Worm (Caenorhabditis elegans): ENCODE results near the gene srh-276.

DNA sequence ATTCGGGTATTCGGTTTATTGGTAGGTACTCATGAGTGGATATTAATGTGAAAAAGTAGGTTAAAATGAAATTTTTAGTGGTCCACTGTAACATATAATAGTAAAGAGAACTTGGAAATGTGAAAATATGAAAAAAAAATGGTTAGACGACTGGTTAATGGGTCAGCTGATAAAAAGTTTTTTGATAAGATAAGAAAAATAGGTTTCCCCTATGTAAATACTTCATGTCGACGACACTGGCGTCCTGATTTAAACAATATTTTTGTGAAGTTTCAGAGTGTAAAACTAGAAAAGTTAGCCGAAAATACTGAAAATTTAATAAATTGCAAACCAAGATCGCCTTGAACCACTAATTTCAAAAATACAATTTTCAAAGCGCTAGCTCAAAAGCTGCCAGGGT, 3.9 kb downstream of the srh-276 start, which contains the start of gene F21A3.11:
- no peak for TF ChIP-seq eyg-1 (tag; optimal IDR thresholded peaks at IDR 0.05)
- TF ChIP-seq ceh-19 (GFP tag; optimal IDR thresholded peaks at IDR 0.05): no peak
- no peak for TF ChIP-seq Y22D7AL.16 (tag; optimal IDR thresholded peaks at IDR 0.05)
- no peak for TF ChIP-seq dve-1 (tag; optimal IDR thresholded peaks at IDR 0.05)
- no peak for TF ChIP-seq unc-42 (tag; optimal IDR thresholded peaks at IDR 0.05)
- no peak for TF ChIP-seq nhr-11 (tag; optimal IDR thresholded peaks at IDR 0.05)
- TF ChIP-seq npax-4 (tag; optimal IDR thresholded peaks at IDR 0.05): no peak
- TF ChIP-seq ceh-9 (tag; optimal IDR thresholded peaks at IDR 0.05): no peak
- TF ChIP-seq ceh-24 (tag; optimal IDR thresholded peaks at IDR 0.05): no peak
